Fruit fly (Drosophila melanogaster) whole organism, embryonic: Measurements from ENCODE around the gene CG2493.

Experiments used
- B-H1 ChIP-seq: fragments of 200-800 bp; sonication (Bioruptor generic); IDR thresholded peaks from 3 replicates; pipeline ENCODE4 v1.3.6; 2022; ENCODE audit warnings: missing biosample characterization, missing genetic modification characterization
- CG10565 ChIP-seq: fragments of 200-800 bp; sonication (Bioruptor generic); optimal IDR thresholded peaks from 3 replicates; lab custom pipeline; 2016; ENCODE audit warnings: missing biosample characterization, mild to moderate bottlenecking, missing genetic modification characterization
- CG11093 ChIP-seq: fragments of 200-800 bp; sonication (Bioruptor generic); IDR thresholded peaks from 3 replicates; pipeline ENCODE4 v1.3.6; 2022; ENCODE audit warnings: missing biosample characterization, missing genetic modification characterization
- CG11560 ChIP-seq: fragments of 200-800 bp; sonication (Bioruptor generic); IDR thresholded peaks from 3 replicates; pipeline ENCODE4 v1.3.6; 2022; ENCODE audit warnings: missing biosample characterization, missing genetic modification characterization
- CG12942 ChIP-seq: fragments of 200-800 bp; sonication (Bioruptor generic); optimal IDR thresholded peaks from 3 replicates; lab custom pipeline; 2016; ENCODE audit warnings: missing biosample characterization, missing genetic modification characterization
- CG14710 ChIP-seq: fragments of 200-800 bp; sonication (Bioruptor generic); optimal IDR thresholded peaks from 3 replicates; lab custom pipeline; 2019; ENCODE audit warnings: missing biosample characterization, mild to moderate bottlenecking, missing genetic modification characterization, moderate library complexity
- CG1603 ChIP-seq: fragments of 200-800 bp; sonication (Bioruptor generic); optimal IDR thresholded peaks from 2 replicates; lab custom pipeline; 2019; ENCODE audit warnings: missing biosample characterization, mild to moderate bottlenecking, missing genetic modification characterization, moderate library complexity
- CG18599 ChIP-seq: fragments of 200-800 bp; sonication (Bioruptor generic); optimal IDR thresholded peaks from 3 replicates; lab custom pipeline; 2017; ENCODE audit warnings: missing biosample characterization, missing genetic modification characterization, mild to moderate bottlenecking, moderate library complexity, missing genetic modification reagents
- CG2678 ChIP-seq: fragments of 200-800 bp; sonication (Bioruptor generic); optimal IDR thresholded peaks from 3 replicates; lab custom pipeline; 2019; ENCODE audit warnings: missing biosample characterization, mild to moderate bottlenecking, missing genetic modification characterization, moderate library complexity
- CG3163 ChIP-seq: fragments of 200-800 bp; sonication (Bioruptor generic); optimal IDR thresholded peaks from 3 replicates; lab custom pipeline; 2016; ENCODE audit warnings: missing biosample characterization, missing genetic modification characterization
- CG3281 ChIP-seq: fragments of 200-800 bp; sonication (Bioruptor generic); optimal IDR thresholded peaks from 3 replicates; lab custom pipeline; 2017; ENCODE audit warnings: missing biosample characterization, mild to moderate bottlenecking, missing genetic modification characterization
- CG33213 ChIP-seq: fragments of 200-800 bp; sonication (Bioruptor generic); optimal IDR thresholded peaks from 3 replicates; lab custom pipeline; 2016; ENCODE audit warnings: missing biosample characterization, missing genetic modification characterization
- CG43689 ChIP-seq: fragments of 200-800 bp; sonication (Bioruptor generic); IDR thresholded peaks from 2 replicates; pipeline ENCODE4 v1.3.6; 2022; ENCODE audit warnings: missing biosample characterization, missing genetic modification characterization
- CG7357 ChIP-seq: fragments of 200-800 bp; sonication (Bioruptor generic); IDR thresholded peaks from 3 replicates; pipeline ENCODE4 v1.3.6; 2022; ENCODE audit warnings: missing biosample characterization, missing genetic modification characterization
- CG7928 ChIP-seq: fragments of 200-800 bp; sonication (Bioruptor generic); optimal IDR thresholded peaks from 2 replicates; lab custom pipeline; 2017; ENCODE audit warnings: missing biosample characterization, mild to moderate bottlenecking, missing genetic modification characterization
- Deaf1 ChIP-seq: fragments of 200-800 bp; optimal IDR thresholded peaks from 3 replicates; lab custom pipeline; 2019; ENCODE audit warnings: missing biosample characterization, mild to moderate bottlenecking, missing genetic modification characterization, moderate library complexity
- Dref ChIP-seq: fragments of 200-800 bp; sonication (Bioruptor generic); IDR thresholded peaks from 2 replicates; pipeline ENCODE4 v1.3.6; 2022; ENCODE audit warnings: missing biosample characterization, missing genetic modification characterization
- Elba2 ChIP-seq: fragments of 200-800 bp; sonication (Bioruptor generic); optimal IDR thresholded peaks from 3 replicates; lab custom pipeline; 2016; ENCODE audit warnings: missing biosample characterization, missing genetic modification characterization
- Fer2 ChIP-seq: fragments of 200-800 bp; sonication (Bioruptor generic); optimal IDR thresholded peaks from 2 replicates; lab custom pipeline; 2018; ENCODE audit warnings: missing biosample characterization, mild to moderate bottlenecking, missing genetic modification characterization, moderate library complexity
- GATAe ChIP-seq: fragments of 200-800 bp; sonication (Bioruptor generic); conservative IDR thresholded peaks from 2 replicates; pipeline ENCODE4 v1.3.6; 2022; ENCODE audit warnings: missing biosample characterization, missing genetic modification characterization
- HHEX ChIP-seq: fragments of 200-800 bp; sonication (Bioruptor generic); optimal IDR thresholded peaks from 3 replicates; lab custom pipeline; 2017; ENCODE audit warnings: missing biosample characterization, mild to moderate bottlenecking, missing genetic modification characterization, missing genetic modification reagents
- HmgZ ChIP-seq: fragments of 200-800 bp; sonication (Bioruptor generic); optimal IDR thresholded peaks from 2 replicates; lab custom pipeline; 2018; ENCODE audit warnings: missing biosample characterization, mild to moderate bottlenecking, missing genetic modification characterization
- Hr39 ChIP-seq: fragments of >200 bp; optimal IDR thresholded peaks from 2 replicates; lab custom pipeline; 2017
- Poxn ChIP-seq: fragments of 200-800 bp; sonication (Bioruptor generic); IDR thresholded peaks from 2 replicates; pipeline ENCODE4 v1.3.6; 2022; ENCODE audit warnings: missing biosample characterization, missing genetic modification characterization
- Trl ChIP-seq, 3 experiments: fragments of >200 bp in 2 of 3; fragments of 200-800 bp in 1 of 3; sonication (Bioruptor generic) in 1 of 3; optimal IDR thresholded peaks; 2 replicates in 1 of 3; 3 replicates in 2 of 3; lab custom pipeline; 2016 to 2017; ENCODE audit warnings: missing biosample characterization in 1 of 3, missing genetic modification characterization in 1 of 3
- Vsx1 ChIP-seq: fragments of 200-800 bp; sonication (Bioruptor generic); optimal IDR thresholded peaks from 2 replicates; lab custom pipeline; 2017; ENCODE audit warnings: missing biosample characterization, mild to moderate bottlenecking, missing genetic modification characterization, missing genetic modification reagents
- bab2 ChIP-seq: fragments of 200-800 bp; sonication (Bioruptor generic); optimal IDR thresholded peaks from 2 replicates; lab custom pipeline; 2016; ENCODE audit warnings: missing biosample characterization, missing genetic modification characterization
- corto ChIP-seq: fragments of 200-800 bp; sonication (Bioruptor generic); optimal IDR thresholded peaks from 2 replicates; lab custom pipeline; 2016; ENCODE audit warnings: missing biosample characterization, mild to moderate bottlenecking, missing genetic modification characterization, moderate library complexity
- cwo ChIP-seq: fragments of 200-800 bp; sonication (Bioruptor generic); optimal IDR thresholded peaks from 3 replicates; lab custom pipeline; 2017; ENCODE audit warnings: missing biosample characterization, missing genetic modification characterization, mild to moderate bottlenecking, moderate library complexity, missing genetic modification reagents
- dimm ChIP-seq: fragments of 200-800 bp; sonication (Bioruptor generic); IDR thresholded peaks from 2 replicates; pipeline ENCODE4 v1.3.6; 2022; ENCODE audit warnings: missing biosample characterization, missing genetic modification characterization
- dysf ChIP-seq: fragments of 200-800 bp; sonication (Bioruptor generic); IDR thresholded peaks from 3 replicates; pipeline ENCODE4 v1.3.6; 2022; ENCODE audit warnings: missing biosample characterization, missing genetic modification characterization
- en ChIP-seq: fragments of 200-800 bp; sonication (Bioruptor generic); optimal IDR thresholded peaks from 2 replicates; lab custom pipeline; 2016; ENCODE audit warnings: missing biosample characterization, missing genetic modification characterization
- fd64A ChIP-seq: fragments of 200-800 bp; sonication (Bioruptor generic); optimal IDR thresholded peaks from 3 replicates; lab custom pipeline; 2018; ENCODE audit warnings: missing biosample characterization, mild to moderate bottlenecking, missing genetic modification characterization
- fd96Cb ChIP-seq: fragments of 200-800 bp; sonication (Bioruptor generic); optimal IDR thresholded peaks from 2 replicates; lab custom pipeline; 2018; ENCODE audit warnings: missing biosample characterization, mild to moderate bottlenecking, missing genetic modification characterization, moderate library complexity
- gsb-n ChIP-seq: fragments of 200-800 bp; sonication (Bioruptor generic); optimal IDR thresholded peaks from 3 replicates; lab custom pipeline; 2018; ENCODE audit warnings: missing biosample characterization, mild to moderate bottlenecking, missing genetic modification characterization
- kni ChIP-seq: fragments of 200-800 bp; sonication (Bioruptor generic); optimal IDR thresholded peaks from 3 replicates; lab custom pipeline; 2017; ENCODE audit warnings: mild to moderate bottlenecking, missing biosample characterization, missing genetic modification reagents, missing genetic modification characterization
- lab ChIP-seq: fragments of 200-800 bp; sonication (Bioruptor generic); optimal IDR thresholded peaks from 3 replicates; lab custom pipeline; 2017; ENCODE audit warnings: missing biosample characterization, missing genetic modification characterization, mild to moderate bottlenecking, moderate library complexity, missing genetic modification reagents
- mirr ChIP-seq: fragments of 200-800 bp; sonication (Bioruptor generic); optimal IDR thresholded peaks from 3 replicates; lab custom pipeline; 2018; ENCODE audit warnings: missing biosample characterization, mild to moderate bottlenecking, missing genetic modification characterization
- odd ChIP-seq: fragments of 200-800 bp; sonication (Bioruptor generic); optimal IDR thresholded peaks from 2 replicates; lab custom pipeline; 2017; ENCODE audit warnings: missing biosample characterization, mild to moderate bottlenecking, missing genetic modification characterization
- org-1 ChIP-seq: fragments of 200-800 bp; sonication (Bioruptor generic); optimal IDR thresholded peaks from 2 replicates; lab custom pipeline; 2017; ENCODE audit warnings: missing biosample characterization, missing genetic modification characterization
- otp ChIP-seq: fragments of 200-800 bp; sonication (Bioruptor generic); IDR thresholded peaks from 3 replicates; pipeline ENCODE4, ENCODE4 v1.3.6; 2022; ENCODE audit warnings: missing biosample characterization, missing genetic modification characterization
- run ChIP-seq: fragments of 200-800 bp; sonication (Bioruptor generic); optimal IDR thresholded peaks from 3 replicates; lab custom pipeline; 2018; ENCODE audit warnings: missing biosample characterization, mild to moderate bottlenecking, missing genetic modification characterization
- sr ChIP-seq: fragments of 200-800 bp; sonication (Bioruptor generic); IDR thresholded peaks from 3 replicates; pipeline ENCODE4 v1.3.6; 2022; ENCODE audit warnings: missing biosample characterization, missing genetic modification characterization
- tap ChIP-seq: fragments of 200-800 bp; optimal IDR thresholded peaks from 3 replicates; lab custom pipeline; 2019; ENCODE audit warnings: missing biosample characterization, mild to moderate bottlenecking, missing genetic modification characterization, moderate library complexity
- tll ChIP-seq, 2 experiments: fragments of 200-800 bp in 1 of 2; fragments of >200 bp in 1 of 2; sonication (Bioruptor generic) in 1 of 2; optimal IDR thresholded peaks; 2 replicates each; lab custom pipeline; 2017 to 2019; ENCODE audit warnings: missing biosample characterization in 2 of 2, missing genetic modification characterization in 2 of 2, mild to moderate bottlenecking in 1 of 2, moderate library complexity in 1 of 2
- wor ChIP-seq: fragments of 200-800 bp; sonication (Bioruptor generic); IDR thresholded peaks from 2 replicates; pipeline ENCODE4 v1.3.6; 2022; ENCODE audit warnings: missing biosample characterization, missing genetic modification characterization
- z ChIP-seq: fragments of 200-800 bp; sonication (Bioruptor generic); IDR thresholded peaks from 3 replicates; pipeline ENCODE4 v1.3.6; 2022; ENCODE audit warnings: missing biosample characterization, missing genetic modification characterization
- zen ChIP-seq: fragments of 200-800 bp; sonication (Bioruptor generic); optimal IDR thresholded peaks from 3 replicates; lab custom pipeline; 2018; ENCODE audit warnings: missing biosample characterization, mild to moderate bottlenecking, missing genetic modification characterization, moderate library complexity
- zfh2 ChIP-seq: fragments of 200-800 bp; sonication (Bioruptor generic); optimal IDR thresholded peaks from 2 replicates; lab custom pipeline; 2016; ENCODE audit warnings: missing biosample characterization, missing genetic modification characterization

CG2493 gene

dm6 chr2L:20417597-20418286, 45.5 kb downstream of the CG2493 start (continued):
- TF ChIP-seq dysf (GFP tag; lab: Robert Waterston, UW) (peak; percentile 21; the same call in 1 of the 3 replicates), tap (tag; lab: Kevin White, UChicago) (no peak), CG7357 (GFP tag; lab: Robert Waterston, UW) (no peak), CG3281 (peak; percentile 27), Dref (GFP tag; lab: Robert Waterston, UW) (peak; percentile 30; the same call in 1 of the 2 replicates), CG7928 (GFP tag; lab: Kevin White, UChicago) (no peak), en (GFP tag; lab: Kevin White, UChicago) (no peak), run (no peak), Trl (optimal IDR thresholded peaks at IDR 0.05; lab: Kevin White, UChicago) (peak in 1 of 2 experiments; percentile 70), Trl (GFP tag; optimal IDR thresholded peaks at IDR 0.05; lab: Kevin White, UChicago) (no peak), CG43689 (no peak), Elba2 (GFP tag; lab: Kevin White, UChicago) (no peak), CG14710 (tag; lab: Kevin White, UChicago) (no peak), CG18599 (GFP tag; lab: Kevin White, UChicago) (peak; percentile 30), Deaf1 (tag; lab: Kevin White, UChicago) (no peak), kni (GFP tag; lab: Kevin White, UChicago) (no peak), CG12942 (GFP tag; lab: Kevin White, UChicago) (no peak), CG11560 (tag; lab: Robert Waterston, UW) (no peak), corto (GFP tag; lab: Kevin White, UChicago) (no peak), dimm (GFP tag; lab: Robert Waterston, UW) (no peak), odd (GFP tag; lab: Kevin White, UChicago) (no peak), CG2678 (tag; lab: Kevin White, UChicago) (no peak), wor (GFP tag; lab: Robert Waterston, UW) (no peak), fd96Cb (tag; lab: Kevin White, UChicago) (no peak), gsb-n (tag; lab: Kevin White, UChicago) (no peak), fd64A (GFP tag; lab: Kevin White, UChicago) (no peak), CG33213 (GFP tag; lab: Kevin White, UChicago) (no peak), HHEX (GFP tag; lab: Kevin White, UChicago) (no peak), CG1603 (tag; lab: Kevin White, UChicago) (peak; percentile 28), Poxn (GFP tag; lab: Robert Waterston, UW) (no peak), Vsx1 (GFP tag; lab: Kevin White, UChicago) (no peak), mirr (GFP tag; lab: Kevin White, UChicago) (no peak), z (GFP tag; lab: Robert Waterston, UW) (0 out of 3 replicates have a peak, but pooled peaks have one; percentile 12), CG11093 (GFP tag; lab: Robert Waterston, UW) (0 out of 3 replicates have a peak, but pooled peaks have one; percentile 12), Hr39 (lab: Kevin White, UChicago) (no peak), CG10565 (GFP tag; lab: Kevin White, UChicago) (no peak), Fer2 (tag; lab: Kevin White, UChicago) (no peak), org-1 (GFP tag; lab: Kevin White, UChicago) (no peak), sr (GFP tag; lab: Robert Waterston, UW) (peak; percentile 60; the same call in 2 of the 3 replicates), lab (GFP tag; lab: Kevin White, UChicago) (peak; percentile 21), CG3163 (no peak), cwo (GFP tag; lab: Kevin White, UChicago) (no peak), HmgZ (tag; lab: Kevin White, UChicago) (no peak), otp (GFP tag; lab: Robert Waterston, UW) (no peak), tll (GFP tag; optimal IDR thresholded peaks at IDR 0.05; lab: Kevin White, UChicago) (no peak), zfh2 (GFP tag; lab: Kevin White, UChicago) (peak; percentile 35), bab2 (GFP tag; lab: Kevin White, UChicago) (peak; percentile 6), zen (tag; lab: Kevin White, UChicago) (no peak), B-H1 (GFP tag; lab: Robert Waterston, UW) (peak; percentile 27; the same call in 1 of the 3 replicates), GATAe (GFP tag; lab: Robert Waterston, UW) (peak; percentile 80)
